Fruit fly (Drosophila melanogaster): ENCODE data around the gene SP1029.

Gene SP1029

dm6 chr3R:29212534-29212933, 37.7 kb downstream of the SP1029 start:
- TF ChIP-seq crol (GFP tag; IDR thresholded peaks at IDR 0.05) (peak; percentile 31; the same call in 1 of the 2 replicates), schlank (tag; optimal IDR thresholded peaks at IDR 0.05) (no peak), tio (GFP tag; optimal IDR thresholded peaks at IDR 0.05) (no peak), luna (GFP tag; optimal IDR thresholded peaks at IDR 0.05) (no peak), sr (GFP tag; IDR thresholded peaks at IDR 0.05) (0 out of 3 replicates have a peak, but pooled peaks have one; percentile 20), Hr39 (optimal IDR thresholded peaks at IDR 0.05) (peak; percentile 87), nerfin-2 (GFP tag; IDR thresholded peaks at IDR 0.05; ENCODE audit: partially characterized antibody) (no peak), pho (GFP tag; optimal IDR thresholded peaks at IDR 0.05) (no peak)

DNA sequence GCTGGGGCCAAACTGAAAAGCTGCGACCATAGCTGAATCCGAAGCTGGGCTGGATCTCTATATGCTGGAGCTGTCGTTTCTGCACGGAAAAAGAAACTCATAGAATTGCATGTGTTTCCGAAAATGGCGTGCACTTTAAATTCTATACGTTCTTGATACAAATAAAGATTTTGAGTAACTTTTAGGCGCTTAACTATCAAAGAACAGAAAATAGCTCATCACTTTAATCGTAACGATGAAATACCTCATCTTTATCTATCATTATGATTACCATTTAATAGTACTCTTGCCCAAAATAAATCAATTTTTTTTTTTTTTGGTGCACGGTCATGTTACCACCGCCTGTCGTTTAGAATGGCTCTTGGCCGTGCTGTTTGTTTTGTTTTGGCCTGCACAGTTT, 38.5 kb downstream of the SP1029 start:
- TF ChIP-seq CG12071 (GFP tag; optimal IDR thresholded peaks at IDR 0.05) (no peak), CG13624 (GFP tag; optimal IDR thresholded peaks at IDR 0.05) (no peak), bsh (GFP tag; optimal IDR thresholded peaks at IDR 0.05) (peak in 1 of 2 experiments; percentile 41), Drgx (GFP tag; IDR thresholded peaks at IDR 0.05) (peak; percentile 40; the same call in 1 of the 2 replicates), Doc2 (GFP tag; IDR thresholded peaks at IDR 0.05) (no peak), CG15601 (tag; optimal IDR thresholded peaks at IDR 0.05) (no peak), bcd (GFP tag; optimal IDR thresholded peaks at IDR 0.05) (no peak), Sin3A (optimal IDR thresholded peaks at IDR 0.05) (no peak)

- TF ChIP-seq NFAT (GFP tag; IDR thresholded peaks at IDR 0.05), result no peak
- no peak for TF ChIP-seq NK7.1 (GFP tag; optimal IDR thresholded peaks at IDR 0.05)
- TF ChIP-seq CG9727 (GFP tag; optimal IDR thresholded peaks at IDR 0.05), result no peak
- TF ChIP-seq CG12155 (GFP tag; optimal IDR thresholded peaks at IDR 0.05), result no peak
- TF ChIP-seq az2 (GFP tag; optimal IDR thresholded peaks at IDR 0.05), result no peak
- no peak for TF ChIP-seq CG1233 (GFP tag; optimal IDR thresholded peaks at IDR 0.05)
- TF ChIP-seq Sox100B (GFP tag; optimal IDR thresholded peaks at IDR 0.05), result peak; percentile 6
- no peak for TF ChIP-seq fd102C (GFP tag; optimal IDR thresholded peaks at IDR 0.05)
- TF ChIP-seq CG1602 (GFP tag; optimal IDR thresholded peaks at IDR 0.05), result no peak
- TF ChIP-seq hkb (optimal IDR thresholded peaks at IDR 0.05), result no peak
- no peak for TF ChIP-seq hkb (GFP tag; IDR thresholded peaks at IDR 0.05)
- no peak for TF ChIP-seq pzg (GFP tag; optimal IDR thresholded peaks at IDR 0.05)
- no peak for TF ChIP-seq CG3847 (GFP tag; IDR thresholded peaks at IDR 0.05)
- TF ChIP-seq ash1 (GFP tag; optimal IDR thresholded peaks at IDR 0.05), result no peak
- no peak for TF ChIP-seq Atf-2 (GFP tag; optimal IDR thresholded peaks at IDR 0.05)
- no peak for TF ChIP-seq hb (GFP tag; IDR thresholded peaks at IDR 0.05; ENCODE audit: partially characterized antibody)
- no peak for TF ChIP-seq BEAF-32 (GFP tag; optimal IDR thresholded peaks at IDR 0.05)
- TF ChIP-seq Jarid2 (GFP tag; optimal IDR thresholded peaks at IDR 0.05), result no peak
- no peak for TF ChIP-seq Mrtf (GFP tag; IDR thresholded peaks at IDR 0.05)
- no peak for TF ChIP-seq Aef1 (GFP tag; IDR thresholded peaks at IDR 0.05)
- TF ChIP-seq dmrt99B (tag; optimal IDR thresholded peaks at IDR 0.05), result no peak
- TF ChIP-seq CG11247 (GFP tag; IDR thresholded peaks at IDR 0.05), result no peak
- no peak for TF ChIP-seq Tbp (GFP tag; optimal IDR thresholded peaks at IDR 0.05)
- TF ChIP-seq sna (GFP tag; IDR thresholded peaks at IDR 0.05; ENCODE audit: partially characterized antibody), result no peak
- no peak for TF ChIP-seq CG9215 (GFP tag; IDR thresholded peaks at IDR 0.05)
- no peak for TF ChIP-seq CG2678 (tag; optimal IDR thresholded peaks at IDR 0.05)
- TF ChIP-seq bbx (GFP tag; IDR thresholded peaks at IDR 0.05; ENCODE audit: partially characterized antibody), result no peak
- no peak for TF ChIP-seq Adf1 (GFP tag; IDR thresholded peaks at IDR 0.05)
- TF ChIP-seq Stat92E (GFP tag; optimal IDR thresholded peaks at IDR 0.05), result no peak
- TF ChIP-seq CG34422 (GFP tag; IDR thresholded peaks at IDR 0.05), result no peak
- no peak for TF ChIP-seq CG10462 (GFP tag; optimal IDR thresholded peaks at IDR 0.05)
- no peak for TF ChIP-seq Ravus (GFP tag; IDR thresholded peaks at IDR 0.05)
These were observed 39.5 kb downstream of the SP1029 start for dm6 chr3R:29210542-29211393.
